Worm (Caenorhabditis elegans) whole organism, young adult: Measurements from ENCODE around the gene W05E10.2.

Experiments used
- B0035.1 ChIP-seq: sonication (generic microtip); optimal IDR thresholded peaks from 2 replicates; lab custom pipeline; 2016; ENCODE audit warnings: missing genetic modification characterization, mild to moderate bottlenecking, missing compliant biosample characterization, missing genotype, missing genetic modification reagents
- C17E4.6 ChIP-seq: fragments of 200-800 bp; sonication (Bioruptor generic); IDR thresholded peaks from 2 replicates; pipeline ENCODE4 v1.3.6; 2022; ENCODE audit warnings: missing genetic modification reagents, missing genetic modification characterization, missing compliant biosample characterization
- F22D6.2 ChIP-seq: sonication (generic microtip); optimal IDR thresholded peaks from 2 replicates; lab custom pipeline; 2016; ENCODE audit warnings: mild to moderate bottlenecking, missing genetic modification characterization, missing compliant biosample characterization
- F33H1.4 ChIP-seq: fragments of 200-800 bp; sonication (Bioruptor generic); IDR thresholded peaks from 2 replicates; pipeline ENCODE4 v1.3.6; 2022; ENCODE audit warnings: missing genetic modification reagents, missing genetic modification characterization, missing compliant biosample characterization
- F52B5.7 ChIP-seq: sonication (generic microtip); optimal IDR thresholded peaks from 2 replicates; lab custom pipeline; 2016; ENCODE audit warnings: mild to moderate bottlenecking, missing genetic modification characterization, missing compliant biosample characterization
- F57A8.1 ChIP-seq: fragments of 200-800 bp; sonication (Bioruptor generic); optimal IDR thresholded peaks from 2 replicates; lab custom pipeline; 2018; ENCODE audit warnings: mild to moderate bottlenecking, missing genetic modification characterization, moderate library complexity, missing compliant biosample characterization
- T07F8.4 ChIP-seq: sonication (generic microtip); optimal IDR thresholded peaks from 2 replicates; lab custom pipeline; 2016; ENCODE audit warnings: mild to moderate bottlenecking, missing genetic modification characterization, moderate library complexity, missing compliant biosample characterization
- Y53G8AR.9 ChIP-seq: fragments of 200-800 bp; sonication (Bioruptor generic); conservative IDR thresholded peaks from 2 replicates; pipeline ENCODE4 v1.3.6; 2022; ENCODE audit warnings: missing genetic modification reagents, missing genetic modification characterization, missing compliant biosample characterization
- Y67H2A.10 ChIP-seq: fragments of 200-800 bp; sonication (Bioruptor generic); conservative IDR thresholded peaks from 2 replicates; pipeline ENCODE4 v1.3.6; 2022; ENCODE audit warnings: missing genetic modification reagents, missing genetic modification characterization, missing compliant biosample characterization
- akir-1 ChIP-seq: fragments of 200-800 bp; sonication (Bioruptor generic); optimal IDR thresholded peaks from 2 replicates; lab custom pipeline; 2018; ENCODE audit warnings: mild to moderate bottlenecking, missing genetic modification characterization, moderate library complexity, missing compliant biosample characterization
- aptf-3 ChIP-seq: fragments of 200-800 bp; sonication (Bioruptor generic); IDR thresholded peaks from 2 replicates; pipeline ENCODE4 v1.3.6; 2022; ENCODE audit warnings: missing genetic modification characterization, missing compliant biosample characterization
- athp-1 ChIP-seq: sonication (generic microtip); optimal IDR thresholded peaks from 2 replicates; lab custom pipeline; 2017; ENCODE audit warnings: mild to moderate bottlenecking, missing genetic modification characterization, missing compliant biosample characterization
- attf-3 ChIP-seq: fragments of 200-800 bp; sonication (Bioruptor generic); conservative IDR thresholded peaks from 2 replicates; pipeline ENCODE4 v1.3.6; 2022; ENCODE audit warnings: missing genetic modification reagents, missing genetic modification characterization, missing compliant biosample characterization
- cebp-1 ChIP-seq, 2 experiments: fragments of 200-800 bp in 1 of 2; sonication (Bioruptor generic) in 1 of 2; sonication (generic microtip) in 1 of 2; IDR thresholded peaks in 1 of 2; optimal IDR thresholded peaks in 1 of 2; 2 replicates each; pipeline versions ENCODE4 v1.3.6 to Lab custom; 2017 to 2022; ENCODE audit warnings: missing compliant biosample characterization in 2 of 2, missing genetic modification characterization in 2 of 2, mild to moderate bottlenecking in 1 of 2, missing genetic modification reagents in 1 of 2, moderate library complexity in 1 of 2
- ceh-58 ChIP-seq: fragments of 200-800 bp; sonication (Bioruptor generic); IDR thresholded peaks from 2 replicates; pipeline ENCODE4 v1.3.6; 2022; ENCODE audit warnings: missing genetic modification characterization, missing compliant biosample characterization
- dpff-1 ChIP-seq: sonication (generic microtip); optimal IDR thresholded peaks from 2 replicates; lab custom pipeline; 2017; ENCODE audit warnings: mild to moderate bottlenecking, missing genetic modification characterization, missing compliant biosample characterization
- efl-1 ChIP-seq: fragments of 150-350 bp; optimal IDR thresholded peaks from 2 replicates; lab custom pipeline; 2014; ENCODE audit warnings: missing biosample characterization, missing genetic modification reagents, missing genetic modification characterization
- egl-18 ChIP-seq: fragments of 200-800 bp; sonication (Bioruptor generic); IDR thresholded peaks from 2 replicates; pipeline ENCODE4 v1.3.6; 2022; ENCODE audit warnings: missing genetic modification reagents, missing genetic modification characterization, missing compliant biosample characterization
- ekl-4 ChIP-seq: fragments of 200-800 bp; sonication (Bioruptor generic); IDR thresholded peaks from 2 replicates; pipeline ENCODE4 v1.3.6; 2022; ENCODE audit warnings: missing genetic modification reagents, missing genetic modification characterization, missing compliant biosample characterization
- gei-17 ChIP-seq: fragments of 200-800 bp; sonication (Bioruptor generic); optimal IDR thresholded peaks from 2 replicates; lab custom pipeline; 2018; ENCODE audit warnings: mild to moderate bottlenecking, missing genetic modification characterization, missing compliant biosample characterization
- him-1 ChIP-seq: sonication (generic microtip); optimal IDR thresholded peaks from 2 replicates; lab custom pipeline; 2016; ENCODE audit warnings: missing genotype, missing genetic modification reagents, missing genetic modification characterization, missing compliant biosample characterization
- hmg-1.2 ChIP-seq: fragments of 200-800 bp; sonication (Bioruptor generic); IDR thresholded peaks from 2 replicates; pipeline ENCODE4 v1.3.6; 2022; ENCODE audit warnings: missing genetic modification reagents, missing genetic modification characterization, missing compliant biosample characterization
- hmg-20 ChIP-seq: fragments of 200-800 bp; sonication (Bioruptor generic); IDR thresholded peaks from 2 replicates; pipeline ENCODE4 v1.3.6; 2022; ENCODE audit warnings: missing genetic modification reagents, missing genetic modification characterization, missing compliant biosample characterization
- let-526 ChIP-seq: fragments of 200-800 bp; sonication (Bioruptor generic); IDR thresholded peaks from 2 replicates; pipeline ENCODE4 v1.3.6; 2022; ENCODE audit warnings: missing genetic modification reagents, missing genetic modification characterization, missing compliant biosample characterization
- mcd-1 ChIP-seq: fragments of 200-800 bp; sonication (Bioruptor generic); IDR thresholded peaks from 2 replicates; pipeline ENCODE4 v1.3.6; 2022; ENCODE audit warnings: missing genetic modification reagents, missing genetic modification characterization, missing compliant biosample characterization
- nfyb-1 ChIP-seq: fragments of 200-800 bp; sonication (Bioruptor generic); IDR thresholded peaks from 2 replicates; pipeline ENCODE4 v1.3.6; 2022; ENCODE audit warnings: missing genetic modification reagents, missing genetic modification characterization, missing compliant biosample characterization
- nhr-179 ChIP-seq: sonication (generic microtip); optimal IDR thresholded peaks from 2 replicates; lab custom pipeline; 2016; ENCODE audit warnings: mild to moderate bottlenecking, missing genetic modification characterization, missing compliant biosample characterization
- nhr-80 ChIP-seq: sonication (generic microtip); optimal IDR thresholded peaks from 2 replicates; lab custom pipeline; 2016; ENCODE audit warnings: missing genetic modification characterization, missing compliant biosample characterization
- pbrm-1 ChIP-seq: fragments of 200-800 bp; sonication (Bioruptor generic); IDR thresholded peaks from 2 replicates; pipeline ENCODE4 v1.3.6; 2022; ENCODE audit warnings: missing genetic modification reagents, missing genetic modification characterization, missing compliant biosample characterization
- snpc-3.4 ChIP-seq: sonication (generic microtip); optimal IDR thresholded peaks from 2 replicates; lab custom pipeline; 2017; ENCODE audit warnings: missing genetic modification characterization, mild to moderate bottlenecking, missing compliant biosample characterization, antibody characterized with exemption, moderate library complexity, missing genotype, missing genetic modification reagents
- tbx-9 ChIP-seq: sonication (generic microtip); optimal IDR thresholded peaks from 2 replicates; lab custom pipeline; 2016; ENCODE audit warnings: borderline replicate concordance, missing genetic modification characterization, inconsistent platforms, missing compliant biosample characterization
- tlf-1 ChIP-seq: fragments of 200-800 bp; sonication (Bioruptor generic); optimal IDR thresholded peaks from 2 replicates; lab custom pipeline; 2018; ENCODE audit warnings: mild to moderate bottlenecking, missing genetic modification characterization, missing compliant biosample characterization
- xnd-1 ChIP-seq: sonication (generic microtip); optimal IDR thresholded peaks from 2 replicates; lab custom pipeline; 2016; ENCODE audit warnings: missing genotype, missing genetic modification reagents, missing genetic modification characterization, missing compliant biosample characterization
- ztf-18 ChIP-seq: sonication (generic microtip); optimal IDR thresholded peaks from 2 replicates; lab custom pipeline; 2016; ENCODE audit warnings: missing genotype, mild to moderate bottlenecking, missing genetic modification characterization, missing compliant biosample characterization

Gene W05E10.2

ce11 chrV:11716930-11717329, 30.0 kb downstream of the W05E10.2 start:
- TF ChIP-seq nhr-80 (tag; lab: Kevin White, UChicago) (peak; percentile 59), B0035.1 (tag; lab: Kevin White, UChicago) (no peak)

- TF ChIP-seq xnd-1 (tag; lab: Kevin White, UChicago) (no peak), ceh-58 (GFP tag; lab: Robert Waterston, UW) (no peak), hmg-20 (no peak), tbx-9 (tag; lab: Kevin White, UChicago) (no peak), dpff-1 (tag; lab: Kevin White, UChicago) (no peak), F52B5.7 (tag; lab: Kevin White, UChicago) (no peak), him-1 (no peak), let-526 (GFP tag; lab: Robert Waterston, UW) (no peak), athp-1 (no peak), ztf-18 (tag; lab: Kevin White, UChicago) (no peak), mcd-1 (GFP tag; lab: Robert Waterston, UW) (no peak), aptf-3 (GFP tag; lab: Robert Waterston, UW) (no peak), nfyb-1 (GFP tag; lab: Robert Waterston, UW) (no peak), F33H1.4 (GFP tag; lab: Robert Waterston, UW) (no peak), cebp-1 (GFP tag; IDR thresholded peaks at IDR 0.05; lab: Robert Waterston, UW) (no peak), cebp-1 (tag; optimal IDR thresholded peaks at IDR 0.05; lab: Kevin White, UChicago) (no peak), ekl-4 (GFP tag; lab: Robert Waterston, UW) (no peak), egl-18 (no peak), hmg-1.2 (GFP tag; lab: Robert Waterston, UW) (no peak), pbrm-1 (GFP tag; lab: Robert Waterston, UW) (no peak)
Observed at ce11 chrV:11722858-11723257, 35.9 kb downstream of the W05E10.2 start.

- TF ChIP-seq nfyb-1 (GFP tag; lab: Robert Waterston, UW) (no peak), akir-1 (no peak), attf-3 (GFP tag; lab: Robert Waterston, UW) (no peak), Y67H2A.10 (no peak)
Observed at ce11 chrV:11725971-11726370, 39.0 kb downstream of the W05E10.2 start, which contains the start of gene daf-11. TSS of gene daf-11 (minus strand) at chrV:11726071.

- TF ChIP-seq gei-17 (no peak), Y53G8AR.9 (GFP tag; lab: Robert Waterston, UW) (no peak), F57A8.1 (no peak), C17E4.6 (GFP tag; lab: Robert Waterston, UW) (no peak), snpc-3.4 (tag; lab: Kevin White, UChicago) (no peak), mcd-1 (GFP tag; lab: Robert Waterston, UW) (no peak), nhr-179 (tag; lab: Kevin White, UChicago) (no peak), nhr-80 (tag; lab: Kevin White, UChicago) (no peak), efl-1 (GFP tag; lab: Kevin White, UChicago) (no peak), T07F8.4 (tag; lab: Kevin White, UChicago) (no peak), F22D6.2 (tag; lab: Kevin White, UChicago) (no peak), tlf-1 (no peak), Y67H2A.10 (no peak)
Observed at ce11 chrV:11730060-11730459, 43.1 kb downstream of the W05E10.2 start, which contains the start of gene rhr-2. TSS of gene rhr-2 (minus strand) at chrV:11730160.
